Worm (Caenorhabditis elegans): ENCODE data around the gene btb-17.

The btb-17 gene

ce11 chrII:3249406-3249805 lies 45.8 kb upstream of the btb-17 start, which contains the start of gene clec-124:
Gene clec-124, plus strand, starts transcription at chrII:3249706.
- TF ChIP-seq F10E7.11 (tag; optimal IDR thresholded peaks at IDR 0.05) (no peak), egl-44 (GFP tag; IDR thresholded peaks at IDR 0.05) (no peak), B0336.3 (GFP tag; IDR thresholded peaks at IDR 0.05) (no peak), tlf-1 (GFP tag; optimal IDR thresholded peaks at IDR 0.05) (no peak), lir-1 (GFP tag; conservative IDR thresholded peaks at IDR 0.05) (no peak), attf-5 (GFP tag; optimal IDR thresholded peaks at IDR 0.05) (no peak), ceh-91 (GFP tag; IDR thresholded peaks at IDR 0.05) (no peak), C06A6.2 (GFP tag; conservative IDR thresholded peaks at IDR 0.05) (no peak), him-1 (tag; optimal IDR thresholded peaks at IDR 0.05) (no peak), nhr-120 (GFP tag; IDR thresholded peaks at IDR 0.05) (no peak), F22D6.2 (tag; optimal IDR thresholded peaks at IDR 0.05) (no peak), egrh-3 (GFP tag; IDR thresholded peaks at IDR 0.05) (no peak), ZK185.1 (tag; optimal IDR thresholded peaks at IDR 0.05; ENCODE audit: poor library complexity, severe bottlenecking) (no peak), B0019.2 (GFP tag; conservative IDR thresholded peaks at IDR 0.05) (no peak), atf-7 (tag; optimal IDR thresholded peaks at IDR 0.05) (no peak), F33H1.4 (GFP tag; IDR thresholded peaks at IDR 0.05) (no peak), Y53F4B.3 (GFP tag; IDR thresholded peaks at IDR 0.05) (no peak), hmg-20 (GFP tag; IDR thresholded peaks at IDR 0.05) (no peak)

DNA sequence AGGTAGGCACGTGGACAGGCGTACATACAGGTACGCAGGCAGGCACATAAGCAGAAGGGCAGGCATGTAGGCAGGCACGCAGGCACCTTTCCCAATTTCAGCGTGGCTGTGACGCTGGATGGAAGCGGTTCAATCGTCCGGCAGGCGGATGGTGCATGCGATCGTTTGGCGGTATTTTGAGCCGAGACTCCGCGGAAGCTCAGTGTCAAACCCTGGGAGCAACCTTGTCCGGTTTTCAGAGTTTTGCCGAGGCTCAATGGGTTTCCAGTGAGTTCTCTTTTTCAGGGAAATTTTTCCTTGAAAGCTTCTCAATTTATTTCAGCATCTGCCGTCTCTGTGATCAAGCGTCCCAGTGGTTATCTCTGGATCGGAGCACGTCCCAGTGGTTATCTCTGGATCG lies 45.0 kb upstream of the btb-17 start:
- peak; percentile 74 for TF ChIP-seq zfh-2 (GFP tag; conservative IDR thresholded peaks at IDR 0.05)
- no peak for TF ChIP-seq attf-5 (GFP tag; optimal IDR thresholded peaks at IDR 0.05)

- TF ChIP-seq egl-18 (GFP tag; IDR thresholded peaks at IDR 0.05): no peak
- no peak for TF ChIP-seq attf-6 (GFP tag; IDR thresholded peaks at IDR 0.05)
- no peak for TF ChIP-seq T07F8.4 (tag; optimal IDR thresholded peaks at IDR 0.05)
- no peak for TF ChIP-seq ZK185.1 (tag; optimal IDR thresholded peaks at IDR 0.05; ENCODE audit: poor library complexity, severe bottlenecking)
- no peak for TF ChIP-seq Y53F4B.3 (GFP tag; IDR thresholded peaks at IDR 0.05)
- TF ChIP-seq ceh-100 (GFP tag; IDR thresholded peaks at IDR 0.05): no peak
- TF ChIP-seq athp-1 (tag; optimal IDR thresholded peaks at IDR 0.05): no peak
- no peak for TF ChIP-seq T26A5.8 (tag; optimal IDR thresholded peaks at IDR 0.05)
- TF ChIP-seq lsl-1 (GFP tag; optimal IDR thresholded peaks at IDR 0.05): no peak
- no peak for TF ChIP-seq ceh-27 (GFP tag; optimal IDR thresholded peaks at IDR 0.05)
- no peak for TF ChIP-seq F49E8.2 (tag; optimal IDR thresholded peaks at IDR 0.05; ENCODE audit: insufficient read depth)
- TF ChIP-seq xnd-1 (tag; optimal IDR thresholded peaks at IDR 0.05): no peak
- TF ChIP-seq nfya-1 (tag; optimal IDR thresholded peaks at IDR 0.05; ENCODE audit: borderline replicate concordance, insufficient read depth): no peak
- no peak for TF ChIP-seq tlf-1 (GFP tag; optimal IDR thresholded peaks at IDR 0.05)
- TF ChIP-seq snpc-1.1 (tag; optimal IDR thresholded peaks at IDR 0.05; ENCODE audit: insufficient read depth): no peak
- TF ChIP-seq F37B4.10 (GFP tag; IDR thresholded peaks at IDR 0.05): no peak
- TF ChIP-seq nhr-120 (GFP tag; IDR thresholded peaks at IDR 0.05): no peak
- TF ChIP-seq dpl-1 (GFP tag; optimal IDR thresholded peaks at IDR 0.05): no peak
- TF ChIP-seq ceh-91 (GFP tag; IDR thresholded peaks at IDR 0.05): no peak
- no peak for TF ChIP-seq nhr-179 (tag; optimal IDR thresholded peaks at IDR 0.05)
Observed at ce11 chrII:3251782-3252181, 43.4 kb upstream of the btb-17 start.

DNA sequence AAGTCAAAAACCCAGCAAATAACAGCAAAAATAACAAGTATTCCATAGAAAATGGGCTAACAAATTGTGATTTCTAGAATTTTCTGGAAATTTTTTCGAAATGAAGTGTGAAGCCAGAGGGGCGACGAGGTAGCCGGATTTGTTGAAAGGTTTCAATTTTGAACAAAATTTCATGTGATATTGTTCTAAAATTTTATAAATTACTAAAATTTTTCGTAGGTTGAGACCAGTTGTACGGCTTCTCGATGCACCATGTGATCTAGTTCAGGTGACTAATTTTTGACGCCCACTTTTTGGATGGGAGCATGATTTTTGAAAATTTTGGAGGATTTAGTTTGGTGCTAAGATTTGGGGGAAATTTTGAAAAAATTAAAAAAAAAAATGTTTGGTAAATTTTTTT lies 36.0 kb upstream of the btb-17 start, which contains the start of gene gcy-19:
Gene gcy-19, minus strand, starts transcription at position 101 of the 400 bp plus-strand sequence.
- TF ChIP-seq ztf-28 (GFP tag; IDR thresholded peaks at IDR 0.05): no peak
- TF ChIP-seq lir-1 (GFP tag; conservative IDR thresholded peaks at IDR 0.05): no peak
- TF ChIP-seq nhr-27 (tag; optimal IDR thresholded peaks at IDR 0.05): no peak
- TF ChIP-seq pbrm-1 (GFP tag; IDR thresholded peaks at IDR 0.05): no peak
- no peak for TF ChIP-seq fkh-3 (tag; optimal IDR thresholded peaks at IDR 0.05)
- no peak for TF ChIP-seq gei-17 (GFP tag; optimal IDR thresholded peaks at IDR 0.05)
- TF ChIP-seq rcor-1 (GFP tag; IDR thresholded peaks at IDR 0.05): no peak
- no peak for TF ChIP-seq lag-1 (GFP tag; IDR thresholded peaks at IDR 0.05)
- TF ChIP-seq sptf-2 (GFP tag; optimal IDR thresholded peaks at IDR 0.05): no peak
- no peak for TF ChIP-seq hmg-1.2 (GFP tag; IDR thresholded peaks at IDR 0.05)
- TF ChIP-seq attf-5 (GFP tag; optimal IDR thresholded peaks at IDR 0.05): no peak
- no peak for TF ChIP-seq unc-62 (GFP tag; optimal IDR thresholded peaks at IDR 0.05)
- no peak for TF ChIP-seq let-526 (GFP tag; IDR thresholded peaks at IDR 0.05)
- no peak for TF ChIP-seq snpc-1.1 (tag; optimal IDR thresholded peaks at IDR 0.05; ENCODE audit: insufficient read depth)
